Fruit fly (Drosophila melanogaster) S2 (cell line): Measurements from ENCODE around the gene CG5281.

Source experiments
- CG8478 ChIP-seq: fragments of >200 bp; optimal IDR thresholded peaks from 2 replicates; lab custom pipeline; 2018
- CTCF ChIP-seq, 2 experiments: fragments of >200 bp; optimal IDR thresholded peaks; 2 replicates each; lab custom pipeline; 2018

DNA sequence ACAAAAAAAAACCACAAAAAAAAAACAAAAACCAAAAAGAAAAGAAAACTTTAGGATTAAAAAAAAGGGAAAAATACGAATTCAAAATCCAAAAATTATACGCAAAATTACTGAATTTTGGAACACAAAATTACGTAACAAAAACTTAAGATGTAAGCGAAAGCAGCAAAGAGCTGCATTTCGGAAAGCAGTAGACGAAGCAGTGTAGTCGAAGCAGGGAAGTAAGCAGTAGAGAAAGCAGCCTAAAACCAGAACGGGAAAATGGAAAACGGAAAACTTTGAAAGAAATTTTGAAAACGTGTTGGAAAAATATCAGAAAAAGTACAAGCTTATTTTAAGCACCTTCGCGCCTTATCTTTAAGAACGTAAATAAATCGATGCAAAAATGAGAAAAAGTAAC lies 32.8 kb upstream of the CG5281 start:
- TF ChIP-seq CTCF (optimal IDR thresholded peaks at IDR 0.05; lab: Kevin White, UChicago) (peak in 1 of 2 experiments; percentile 26), CG8478 (lab: Kevin White, UChicago) (no peak)
